Fruit fly (Drosophila melanogaster) whole organism, embryonic: ENCODE data around the gene CG44040.
A peak's percentile ranks its signal among the peaks of the same experiment; 100 is the strongest.

Source experiments
- Abd-B ChIP-seq: fragments of 200-800 bp; sonication (Bioruptor generic); optimal IDR thresholded peaks from 2 replicates; lab custom pipeline; 2018; ENCODE audit warnings: missing biosample characterization, mild to moderate bottlenecking, missing genetic modification characterization, moderate library complexity
- Bdp1 ChIP-seq: fragments of 200-800 bp; sonication (Bioruptor generic); optimal IDR thresholded peaks from 3 replicates; lab custom pipeline; 2016; ENCODE audit warnings: missing biosample characterization, missing genetic modification characterization
- CG10267 ChIP-seq: fragments of 200-800 bp; sonication (Bioruptor generic); optimal IDR thresholded peaks from 2 replicates; lab custom pipeline; 2018; ENCODE audit warnings: missing biosample characterization, mild to moderate bottlenecking, missing genetic modification characterization, moderate library complexity
- CG11247 ChIP-seq: fragments of 200-800 bp; sonication (Bioruptor generic); IDR thresholded peaks from 2 replicates; pipeline ENCODE4 v1.3.6; 2022; ENCODE audit warnings: missing biosample characterization, missing genetic modification characterization
- CG12299 ChIP-seq: fragments of 200-800 bp; sonication (Bioruptor generic); optimal IDR thresholded peaks from 2 replicates; lab custom pipeline; 2018; ENCODE audit warnings: missing biosample characterization, mild to moderate bottlenecking, missing genetic modification characterization
- CG12391 ChIP-seq: fragments of 200-800 bp; sonication (Bioruptor generic); optimal IDR thresholded peaks from 3 replicates; lab custom pipeline; 2018; ENCODE audit warnings: missing biosample characterization, mild to moderate bottlenecking, missing genetic modification characterization, moderate library complexity
- CG12769 ChIP-seq: fragments of 200-800 bp; sonication (Bioruptor generic); optimal IDR thresholded peaks from 2 replicates; lab custom pipeline; 2019; ENCODE audit warnings: missing biosample characterization, mild to moderate bottlenecking, missing genetic modification characterization, moderate library complexity
- CG12942 ChIP-seq: fragments of 200-800 bp; sonication (Bioruptor generic); optimal IDR thresholded peaks from 3 replicates; lab custom pipeline; 2016; ENCODE audit warnings: missing biosample characterization, missing genetic modification characterization
- CG13424 ChIP-seq: fragments of 200-800 bp; sonication (Bioruptor generic); optimal IDR thresholded peaks from 2 replicates; lab custom pipeline; 2019; ENCODE audit warnings: missing biosample characterization, mild to moderate bottlenecking, missing genetic modification characterization, moderate library complexity
- CG15514 ChIP-seq: fragments of 200-800 bp; sonication (Bioruptor generic); optimal IDR thresholded peaks from 3 replicates; lab custom pipeline; 2017; ENCODE audit warnings: missing biosample characterization, missing genetic modification characterization, mild to moderate bottlenecking, moderate library complexity, missing genetic modification reagents
- CG1603 ChIP-seq: fragments of 200-800 bp; sonication (Bioruptor generic); optimal IDR thresholded peaks from 2 replicates; lab custom pipeline; 2019; ENCODE audit warnings: missing biosample characterization, mild to moderate bottlenecking, missing genetic modification characterization, moderate library complexity
- CG17359 ChIP-seq: fragments of 200-800 bp; sonication (Bioruptor generic); optimal IDR thresholded peaks from 3 replicates; lab custom pipeline; 2018; ENCODE audit warnings: missing biosample characterization, mild to moderate bottlenecking, missing genetic modification characterization, moderate library complexity
- CG2116 ChIP-seq: fragments of 200-800 bp; sonication (Bioruptor generic); optimal IDR thresholded peaks from 3 replicates; lab custom pipeline; 2018; ENCODE audit warnings: missing biosample characterization, mild to moderate bottlenecking, missing genetic modification characterization
- CG3065 ChIP-seq: fragments of 200-800 bp; sonication (Bioruptor generic); optimal IDR thresholded peaks from 2 replicates; lab custom pipeline; 2016; ENCODE audit warnings: missing biosample characterization, missing genetic modification characterization
- CG32532 ChIP-seq: fragments of 200-800 bp; sonication (Bioruptor generic); IDR thresholded peaks from 2 replicates; pipeline ENCODE4 v1.3.6; 2022; ENCODE audit warnings: missing biosample characterization, missing genetic modification characterization
- CG4854 ChIP-seq: fragments of 200-800 bp; sonication (Bioruptor generic); optimal IDR thresholded peaks from 2 replicates; lab custom pipeline; 2016; ENCODE audit warnings: missing biosample characterization, missing genetic modification characterization, inconsistent platforms
- CG6854 ChIP-seq: fragments of 200-800 bp; sonication (Bioruptor generic); optimal IDR thresholded peaks from 3 replicates; lab custom pipeline; 2017; ENCODE audit warnings: missing biosample characterization, mild to moderate bottlenecking, missing genetic modification characterization
- CG7928 ChIP-seq: fragments of 200-800 bp; sonication (Bioruptor generic); optimal IDR thresholded peaks from 2 replicates; lab custom pipeline; 2017; ENCODE audit warnings: missing biosample characterization, mild to moderate bottlenecking, missing genetic modification characterization
- CG8281 ChIP-seq: fragments of 200-800 bp; sonication (Bioruptor generic); optimal IDR thresholded peaks from 2 replicates; lab custom pipeline; 2018; ENCODE audit warnings: missing biosample characterization, mild to moderate bottlenecking, missing genetic modification characterization, moderate library complexity
- CG8478 ChIP-seq: fragments of >200 bp; optimal IDR thresholded peaks from 2 replicates; lab custom pipeline; 2018
- CG9609 ChIP-seq: fragments of 200-800 bp; sonication (Bioruptor generic); optimal IDR thresholded peaks from 3 replicates; lab custom pipeline; 2016; ENCODE audit warnings: missing biosample characterization, missing genetic modification characterization
- CG9727 ChIP-seq: fragments of 200-800 bp; sonication (Bioruptor generic); optimal IDR thresholded peaks from 3 replicates; lab custom pipeline; 2017; ENCODE audit warnings: missing biosample characterization, mild to moderate bottlenecking, missing genetic modification characterization
- CG9797 ChIP-seq: fragments of 200-800 bp; sonication (Bioruptor generic); optimal IDR thresholded peaks from 3 replicates; lab custom pipeline; 2018; ENCODE audit warnings: missing biosample characterization, mild to moderate bottlenecking, missing genetic modification characterization
- CHES-1-like ChIP-seq: fragments of 200-800 bp; sonication (Bioruptor generic); optimal IDR thresholded peaks from 2 replicates; lab custom pipeline; 2016; ENCODE audit warnings: missing biosample characterization, missing genetic modification characterization
- Camta ChIP-seq: fragments of 200-800 bp; sonication (Bioruptor generic); optimal IDR thresholded peaks from 2 replicates; lab custom pipeline; 2016; ENCODE audit warnings: missing biosample characterization, missing genetic modification characterization
- D ChIP-seq, 2 experiments: fragments of 200-800 bp in 1 of 2; fragments of >200 bp in 1 of 2; sonication (Bioruptor generic) in 1 of 2; optimal IDR thresholded peaks; 2 replicates in 1 of 2; 3 replicates in 1 of 2; lab custom pipeline; 2017; ENCODE audit warnings: mild to moderate bottlenecking in 1 of 2, missing biosample characterization in 1 of 2, missing genetic modification characterization in 1 of 2, missing genetic modification reagents in 1 of 2
- Deaf1 ChIP-seq: fragments of 200-800 bp; optimal IDR thresholded peaks from 3 replicates; lab custom pipeline; 2019; ENCODE audit warnings: missing biosample characterization, mild to moderate bottlenecking, missing genetic modification characterization, moderate library complexity
- Dek ChIP-seq: fragments of 200-800 bp; sonication (Bioruptor generic); optimal IDR thresholded peaks from 3 replicates; lab custom pipeline; 2019; ENCODE audit warnings: missing biosample characterization, mild to moderate bottlenecking, missing genetic modification characterization, moderate library complexity
- Ets97D ChIP-seq: fragments of 200-800 bp; sonication (Bioruptor generic); optimal IDR thresholded peaks from 3 replicates; lab custom pipeline; 2016; ENCODE audit warnings: missing biosample characterization, missing genetic modification characterization
- Jarid2 ChIP-seq: fragments of 200-800 bp; sonication (Bioruptor generic); optimal IDR thresholded peaks from 3 replicates; lab custom pipeline; 2017; ENCODE audit warnings: mild to moderate bottlenecking, missing biosample characterization, missing genetic modification reagents, missing genetic modification characterization
- MESR4 ChIP-seq: fragments of 200-800 bp; sonication (Bioruptor generic); optimal IDR thresholded peaks from 2 replicates; lab custom pipeline; 2018; ENCODE audit warnings: missing biosample characterization, mild to moderate bottlenecking, missing genetic modification characterization, moderate library complexity
- NfI ChIP-seq: fragments of 200-800 bp; sonication (Bioruptor generic); optimal IDR thresholded peaks from 3 replicates; lab custom pipeline; 2018; ENCODE audit warnings: missing biosample characterization, mild to moderate bottlenecking, missing genetic modification characterization, moderate library complexity
- Oli ChIP-seq: fragments of 200-800 bp; sonication (Bioruptor generic); optimal IDR thresholded peaks from 2 replicates; lab custom pipeline; 2018; ENCODE audit warnings: missing biosample characterization, mild to moderate bottlenecking, missing genetic modification characterization, moderate library complexity
- PHDP ChIP-seq: fragments of 200-800 bp; sonication (Bioruptor generic); optimal IDR thresholded peaks from 3 replicates; lab custom pipeline; 2018; ENCODE audit warnings: missing biosample characterization, mild to moderate bottlenecking, missing genetic modification characterization, moderate library complexity
- Pdp1 ChIP-seq, 2 experiments: fragments of 200-800 bp; sonication (Bioruptor generic); optimal IDR thresholded peaks; 3 replicates each; lab custom pipeline; 2016; ENCODE audit warnings: missing biosample characterization in 2 of 2, missing genetic modification characterization in 2 of 2, mild to moderate bottlenecking in 1 of 2, moderate library complexity in 1 of 2
- Trl ChIP-seq, 3 experiments: fragments of >200 bp in 2 of 3; fragments of 200-800 bp in 1 of 3; sonication (Bioruptor generic) in 1 of 3; optimal IDR thresholded peaks; 2 replicates in 1 of 3; 3 replicates in 2 of 3; lab custom pipeline; 2016 to 2017; ENCODE audit warnings: missing biosample characterization in 1 of 3, missing genetic modification characterization in 1 of 3
- YL-1 ChIP-seq: fragments of 200-800 bp; sonication (Bioruptor generic); optimal IDR thresholded peaks from 3 replicates; lab custom pipeline; 2017; ENCODE audit warnings: missing biosample characterization, mild to moderate bottlenecking, missing genetic modification characterization
- bcd ChIP-seq: fragments of 200-800 bp; sonication (Bioruptor generic); optimal IDR thresholded peaks from 2 replicates; lab custom pipeline; 2017; ENCODE audit warnings: missing biosample characterization, mild to moderate bottlenecking, missing genetic modification characterization
- en ChIP-seq: fragments of 200-800 bp; sonication (Bioruptor generic); optimal IDR thresholded peaks from 2 replicates; lab custom pipeline; 2016; ENCODE audit warnings: missing biosample characterization, missing genetic modification characterization
- ftz-f1 ChIP-seq: fragments of 200-800 bp; sonication (Bioruptor generic); optimal IDR thresholded peaks from 2 replicates; lab custom pipeline; 2016; ENCODE audit warnings: missing biosample characterization, missing genetic modification characterization
- grau ChIP-seq: fragments of 200-800 bp; optimal IDR thresholded peaks from 3 replicates; lab custom pipeline; 2019; ENCODE audit warnings: missing biosample characterization, mild to moderate bottlenecking, missing genetic modification characterization, moderate library complexity
- hkb ChIP-seq, 2 experiments: fragments of 200-800 bp in 1 of 2; fragments of >200 bp in 1 of 2; sonication (Bioruptor generic) in 1 of 2; IDR thresholded peaks in 1 of 2; optimal IDR thresholded peaks in 1 of 2; 2 replicates each; pipeline versions ENCODE4 v1.3.6 to Lab custom; 2017 to 2022; ENCODE audit warnings: missing biosample characterization in 1 of 2, missing genetic modification characterization in 1 of 2
- klu ChIP-seq: fragments of 200-800 bp; sonication (Bioruptor generic); IDR thresholded peaks from 2 replicates; pipeline ENCODE4 v1.3.6; 2022; ENCODE audit warnings: missing biosample characterization, missing genetic modification characterization
- lbe ChIP-seq: fragments of 200-800 bp; sonication (Bioruptor generic); optimal IDR thresholded peaks from 2 replicates; lab custom pipeline; 2016; ENCODE audit warnings: missing biosample characterization, mild to moderate bottlenecking, missing genetic modification characterization
- org-1 ChIP-seq: fragments of 200-800 bp; sonication (Bioruptor generic); optimal IDR thresholded peaks from 2 replicates; lab custom pipeline; 2017; ENCODE audit warnings: missing biosample characterization, missing genetic modification characterization
- p53 ChIP-seq: fragments of 200-800 bp; sonication (Bioruptor generic); optimal IDR thresholded peaks from 2 replicates; lab custom pipeline; 2016; ENCODE audit warnings: missing biosample characterization, missing genetic modification characterization
- pho ChIP-seq: fragments of 200-800 bp; sonication (Bioruptor generic); optimal IDR thresholded peaks from 2 replicates; lab custom pipeline; 2016; ENCODE audit warnings: missing biosample characterization, missing genetic modification characterization
- repo ChIP-seq: fragments of 200-800 bp; sonication (Bioruptor generic); optimal IDR thresholded peaks from 2 replicates; lab custom pipeline; 2016; ENCODE audit warnings: missing biosample characterization, missing genetic modification characterization
- sisA ChIP-seq: fragments of 200-800 bp; sonication (Bioruptor generic); IDR thresholded peaks from 2 replicates; pipeline ENCODE4 v1.3.6; 2022; ENCODE audit warnings: missing biosample characterization, missing genetic modification characterization

CG44040 gene

DNA sequence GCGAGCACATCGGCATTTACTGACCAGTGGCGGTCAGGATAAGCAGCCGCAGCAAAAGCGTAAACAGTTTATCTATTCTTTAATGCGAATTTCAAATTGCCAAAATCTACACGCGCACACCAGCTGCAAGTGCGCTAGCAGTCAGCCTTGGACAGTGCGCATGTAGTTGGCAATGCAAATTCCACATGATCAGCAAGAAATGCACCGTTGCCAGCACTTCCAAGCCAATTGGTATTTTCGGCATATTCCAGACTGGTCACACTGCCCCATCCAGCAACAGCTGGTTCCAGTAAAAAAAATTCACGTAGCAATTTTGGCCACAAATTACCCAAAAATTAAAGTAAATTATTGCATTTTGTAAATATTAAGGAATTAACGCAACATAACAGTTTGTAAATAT is 32.4 kb upstream of the CG44040 start (continued):
- TF ChIP-seq hkb (optimal IDR thresholded peaks at IDR 0.05; lab: Kevin White, UChicago) (peak; percentile 8), hkb (GFP tag; IDR thresholded peaks at IDR 0.05; lab: Robert Waterston, UW) (no peak), CG10267 (peak; percentile 54), CG9727 (GFP tag; lab: Kevin White, UChicago) (peak; percentile 13), pho (peak; percentile 17), CG9797 (GFP tag; lab: Kevin White, UChicago) (peak; percentile 95), ftz-f1 (GFP tag; lab: Kevin White, UChicago) (peak; percentile 41), Trl (optimal IDR thresholded peaks at IDR 0.05; lab: Kevin White, UChicago) (no peak), Trl (GFP tag; optimal IDR thresholded peaks at IDR 0.05; lab: Kevin White, UChicago) (peak; percentile 19), CG2116 (GFP tag; lab: Kevin White, UChicago) (peak; percentile 89), CG11247 (no peak), en (GFP tag; lab: Kevin White, UChicago) (no peak), CG7928 (GFP tag; lab: Kevin White, UChicago) (peak; percentile 18), CG8478 (lab: Kevin White, UChicago) (peak; percentile 65), CG3065 (GFP tag; lab: Kevin White, UChicago) (peak; percentile 7), Oli (no peak), D (optimal IDR thresholded peaks at IDR 0.05; lab: Kevin White, UChicago) (no peak), D (GFP tag; optimal IDR thresholded peaks at IDR 0.05; lab: Kevin White, UChicago) (no peak), CHES-1-like (no peak), CG9609 (GFP tag; lab: Kevin White, UChicago) (peak; percentile 12), CG13424 (tag; lab: Kevin White, UChicago) (peak; percentile 0), klu (GFP tag; lab: Robert Waterston, UW) (no peak), CG12391 (tag; lab: Kevin White, UChicago) (peak; percentile 21), Deaf1 (tag; lab: Kevin White, UChicago) (no peak), Abd-B (peak; percentile 64), Camta (GFP tag; lab: Kevin White, UChicago) (no peak), bcd (GFP tag; lab: Kevin White, UChicago) (peak; percentile 28), Pdp1 (GFP tag; optimal IDR thresholded peaks at IDR 0.05; lab: Kevin White, UChicago) (peak in 1 of 2 experiments; percentile 54), CG15514 (GFP tag; lab: Kevin White, UChicago) (peak; percentile 83), CG12299 (tag; lab: Kevin White, UChicago) (no peak), CG4854 (GFP tag; lab: Kevin White, UChicago) (peak; percentile 99), Ets97D (GFP tag; lab: Kevin White, UChicago) (peak; percentile 75), CG12769 (peak; percentile 31), lbe (peak; percentile 52), sisA (GFP tag; lab: Robert Waterston, UW) (no peak), CG1603 (tag; lab: Kevin White, UChicago) (peak; percentile 92), p53 (GFP tag; lab: Kevin White, UChicago) (peak; percentile 5), Jarid2 (GFP tag; lab: Kevin White, UChicago) (no peak), org-1 (GFP tag; lab: Kevin White, UChicago) (no peak), NfI (no peak), CG32532 (GFP tag; lab: Robert Waterston, UW) (no peak), grau (tag; lab: Kevin White, UChicago) (no peak), CG6854 (GFP tag; lab: Kevin White, UChicago) (no peak), repo (no peak), CG17359 (tag; lab: Kevin White, UChicago) (no peak), CG12942 (GFP tag; lab: Kevin White, UChicago) (no peak), Dek (peak; percentile 21), Bdp1 (GFP tag; lab: Kevin White, UChicago) (peak; percentile 33), PHDP (peak; percentile 8), YL-1 (GFP tag; lab: Kevin White, UChicago) (peak; percentile 49), CG8281 (tag; lab: Kevin White, UChicago) (no peak), MESR4 (GFP tag; lab: Kevin White, UChicago) (peak; percentile 63)
